Worm (Caenorhabditis elegans): ENCODE data around the gene syg-1.

The syg-1 gene

ce11 chrX:2515224-2515623 is at the start of gene syg-1:
syg-1 (minus strand) TSS chrX:2515324.
- no peak for TF ChIP-seq lin-13 (GFP tag; optimal IDR thresholded peaks at IDR 0.05)
- TF ChIP-seq pag-3 (tag; optimal IDR thresholded peaks at IDR 0.05; ENCODE audit: borderline replicate concordance, insufficient read depth): no peak
- TF ChIP-seq fkh-8 (tag; optimal IDR thresholded peaks at IDR 0.05): no peak
- TF ChIP-seq nhr-11 (tag; optimal IDR thresholded peaks at IDR 0.05): no peak
- TF ChIP-seq ceh-88 (GFP tag; IDR thresholded peaks at IDR 0.05): no peak
- no peak for TF ChIP-seq vab-15 (tag; optimal IDR thresholded peaks at IDR 0.05)
- TF ChIP-seq nhr-77 (tag; optimal IDR thresholded peaks at IDR 0.05): no peak
- no peak for TF ChIP-seq unc-98 (GFP tag; IDR thresholded peaks at IDR 0.05)
- no peak for TF ChIP-seq hlh-17 (GFP tag; optimal IDR thresholded peaks at IDR 0.05; ENCODE audit: borderline replicate concordance)
- no peak for TF ChIP-seq hlh-4 (tag; optimal IDR thresholded peaks at IDR 0.05)
- TF ChIP-seq aly-2 (tag; optimal IDR thresholded peaks at IDR 0.05): no peak
- TF ChIP-seq unc-86 (tag; optimal IDR thresholded peaks at IDR 0.05): no peak

DNA sequence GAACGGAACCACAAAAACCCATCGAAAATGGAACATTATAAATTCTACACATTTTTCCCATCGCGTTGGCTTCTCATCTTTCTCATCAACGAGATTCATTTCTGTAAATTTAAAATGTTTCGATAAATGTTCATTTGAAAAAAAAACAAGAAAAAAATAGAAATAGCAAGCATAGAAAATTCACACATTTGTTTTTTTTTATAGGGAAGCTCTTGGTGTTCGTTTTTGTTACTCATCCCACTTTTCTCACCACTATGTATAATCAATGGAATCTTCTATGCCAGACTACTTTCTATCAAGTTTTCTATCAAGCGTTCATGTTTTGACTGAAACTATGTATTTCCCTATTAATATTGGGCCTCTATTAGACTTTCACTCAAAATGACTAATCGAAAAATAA is 48.9 kb upstream of the syg-1 start, which contains the start of gene dhcr-24:
Gene dhcr-24, minus strand, starts transcription at position 101 of the 400 bp plus-strand sequence.
- no peak for TF ChIP-seq mab-9 (GFP tag; IDR thresholded peaks at IDR 0.05)
- no peak for TF ChIP-seq nhr-76 (tag; optimal IDR thresholded peaks at IDR 0.05)
- no peak for TF ChIP-seq swsn-7 (tag; optimal IDR thresholded peaks at IDR 0.05)
- no peak for TF ChIP-seq ceh-82 (tag; optimal IDR thresholded peaks at IDR 0.05)
- TF ChIP-seq Y116A8C.19 (tag; optimal IDR thresholded peaks at IDR 0.05; ENCODE audit: borderline replicate concordance): no peak
- no peak for TF ChIP-seq xbp-1 (tag; optimal IDR thresholded peaks at IDR 0.05)
- TF ChIP-seq nhr-19 (GFP tag; conservative IDR thresholded peaks at IDR 0.05): no peak
- no peak for TF ChIP-seq aha-1 (tag; optimal IDR thresholded peaks at IDR 0.05)
- no peak for TF ChIP-seq elt-2 (tag; optimal IDR thresholded peaks at IDR 0.05)
- TF ChIP-seq tlp-1 (tag; optimal IDR thresholded peaks at IDR 0.05): no peak
- TF ChIP-seq C04F5.9 (tag; optimal IDR thresholded peaks at IDR 0.05): no peak
- no peak for TF ChIP-seq nhr-12 (tag; optimal IDR thresholded peaks at IDR 0.05)
- no peak for TF ChIP-seq sptf-1 (tag; optimal IDR thresholded peaks at IDR 0.05)
- no peak for TF ChIP-seq efl-3 (GFP tag; optimal IDR thresholded peaks at IDR 0.05)

DNA sequence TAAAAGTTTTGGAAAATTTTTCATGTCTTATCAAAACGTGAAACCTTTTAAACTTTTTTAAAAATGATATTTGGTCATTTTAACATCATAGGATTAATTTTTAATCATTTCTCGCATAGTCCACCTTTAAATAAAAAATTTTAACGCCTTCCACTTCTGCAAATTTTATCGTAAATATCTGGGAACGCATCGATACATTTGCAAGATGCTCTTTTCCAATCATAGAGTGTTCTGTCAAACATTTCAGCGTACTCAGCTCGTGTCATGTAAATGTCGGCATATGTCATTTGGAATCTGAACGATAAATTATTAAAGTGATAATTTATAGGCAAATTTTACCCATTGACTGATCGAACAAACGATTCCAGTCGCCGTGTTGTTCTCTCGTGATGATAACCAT is 44.9 kb upstream of the syg-1 start, which contains the start of gene F52H2.5:
Gene F52H2.5, minus strand, starts transcription at position 101 of the 400 bp plus-strand sequence.
- TF ChIP-seq sptf-1 (tag; optimal IDR thresholded peaks at IDR 0.05) (no peak), pqm-1 (tag; optimal IDR thresholded peaks at IDR 0.05) (no peak), egl-13 (tag; optimal IDR thresholded peaks at IDR 0.05) (no peak), fos-1 (tag; optimal IDR thresholded peaks at IDR 0.05) (no peak)

DNA sequence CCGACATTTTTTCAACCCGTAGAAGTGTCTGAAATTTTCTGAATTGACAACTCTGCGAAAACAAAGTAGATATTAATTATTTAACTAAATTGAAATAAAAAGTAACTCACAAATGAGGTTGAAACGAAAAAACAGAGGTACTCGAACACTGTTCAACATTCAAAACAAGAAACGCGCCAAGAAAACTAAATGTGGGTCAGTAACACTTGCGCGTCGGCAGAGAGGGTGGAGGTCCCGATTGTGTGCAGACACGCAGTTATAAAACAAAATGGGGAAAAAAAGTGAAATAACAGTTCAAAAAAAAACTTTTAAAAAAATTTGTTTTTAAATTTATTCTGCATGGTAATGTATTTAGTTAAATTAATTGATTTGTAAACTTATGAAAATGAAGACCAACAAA is 44.3 kb upstream of the syg-1 start:
- TF ChIP-seq dsc-1 (tag; optimal IDR thresholded peaks at IDR 0.05): peak; percentile 5
- TF ChIP-seq mdl-1 (tag; optimal IDR thresholded peaks at IDR 0.05): peak in 1 of 2 experiments; percentile 9
- TF ChIP-seq nhr-20 (tag; optimal IDR thresholded peaks at IDR 0.05): peak; percentile 43
- TF ChIP-seq aha-1 (tag; optimal IDR thresholded peaks at IDR 0.05): no peak
- peak; percentile 40 for TF ChIP-seq swsn-7 (tag; optimal IDR thresholded peaks at IDR 0.05)
- TF ChIP-seq mep-1 (tag; optimal IDR thresholded peaks at IDR 0.05): peak; percentile 33
- TF ChIP-seq skn-1 (tag; optimal IDR thresholded peaks at IDR 0.05): peak; percentile 89
- no peak for TF ChIP-seq alr-1 (tag; optimal IDR thresholded peaks at IDR 0.05; ENCODE audit: borderline replicate concordance)
- TF ChIP-seq nhr-12 (tag; optimal IDR thresholded peaks at IDR 0.05): no peak
- TF ChIP-seq xbp-1 (tag; optimal IDR thresholded peaks at IDR 0.05): peak; percentile 32
- TF ChIP-seq egl-13 (tag; optimal IDR thresholded peaks at IDR 0.05): peak; percentile 5
- peak; percentile 55 to 60 for TF ChIP-seq lsy-2 (tag; optimal IDR thresholded peaks at IDR 0.05)
- no peak for TF ChIP-seq egl-27 (tag; optimal IDR thresholded peaks at IDR 0.05)
- TF ChIP-seq C16A3.4 (tag; optimal IDR thresholded peaks at IDR 0.05): peak; percentile 18
- no peak for TF ChIP-seq snpc-4 (tag; optimal IDR thresholded peaks at IDR 0.05)
- TF ChIP-seq pax-3 (tag; optimal IDR thresholded peaks at IDR 0.05): no peak
- TF ChIP-seq pag-3 (tag; optimal IDR thresholded peaks at IDR 0.05; ENCODE audit: borderline replicate concordance, insufficient read depth): peak; percentile 5
- no peak for TF ChIP-seq C34B4.2 (tag; optimal IDR thresholded peaks at IDR 0.05)
- peak in 2 of 3 experiments; percentile 2 to 10 for TF ChIP-seq ceh-82 (tag; optimal IDR thresholded peaks at IDR 0.05)
- TF ChIP-seq ama-1 (optimal IDR thresholded peaks at IDR 0.05): no peak
- peak; percentile 1 to 62 for TF ChIP-seq lin-35 (GFP tag; optimal IDR thresholded peaks at IDR 0.05)
- TF ChIP-seq nhr-85 (tag): peak; percentile 44
- peak; percentile 11 for TF ChIP-seq tbx-2 (tag; optimal IDR thresholded peaks at IDR 0.05)
- peak; percentile 62 for TF ChIP-seq rnt-1 (tag; optimal IDR thresholded peaks at IDR 0.05)
- TF ChIP-seq nhr-71 (tag; optimal IDR thresholded peaks at IDR 0.05): peak; percentile 65
- no peak for TF ChIP-seq ets-5 (GFP tag; IDR thresholded peaks at IDR 0.05)
